Fruit fly (Drosophila melanogaster) whole organism, embryonic: ENCODE data around the gene Theg.
A peak's percentile ranks its signal among the peaks of the same experiment; 100 is the strongest.

ENCODE experiments used
- Abd-B ChIP-seq: fragments of 200-800 bp; sonication (Bioruptor generic); optimal IDR thresholded peaks from 2 replicates; lab custom pipeline; 2018; ENCODE audit warnings: missing biosample characterization, mild to moderate bottlenecking, missing genetic modification characterization, moderate library complexity
- Awh ChIP-seq: fragments of 200-800 bp; sonication (Bioruptor generic); IDR thresholded peaks from 2 replicates; pipeline ENCODE4, ENCODE4 v1.3.6; 2022; ENCODE audit warnings: missing biosample characterization, missing genetic modification characterization
- CG10267 ChIP-seq: fragments of 200-800 bp; sonication (Bioruptor generic); optimal IDR thresholded peaks from 2 replicates; lab custom pipeline; 2018; ENCODE audit warnings: missing biosample characterization, mild to moderate bottlenecking, missing genetic modification characterization, moderate library complexity
- CG10979 ChIP-seq: fragments of 200-800 bp; sonication (Bioruptor generic); optimal IDR thresholded peaks from 2 replicates; lab custom pipeline; 2018; ENCODE audit warnings: missing biosample characterization, mild to moderate bottlenecking, missing genetic modification characterization, moderate library complexity
- CG1233 ChIP-seq: fragments of 200-800 bp; sonication (Bioruptor generic); optimal IDR thresholded peaks from 4 replicates; lab custom pipeline; 2018; ENCODE audit warnings: missing biosample characterization, mild to moderate bottlenecking, missing genetic modification characterization
- CG13287 ChIP-seq: fragments of 200-800 bp; sonication (Bioruptor generic); IDR thresholded peaks from 2 replicates; pipeline ENCODE4 v1.3.6; 2022; ENCODE audit warnings: missing biosample characterization, missing genetic modification characterization; ENCODE audit not compliant: partially characterized antibody
- CG13296 ChIP-seq: fragments of 200-800 bp; sonication (Bioruptor generic); optimal IDR thresholded peaks from 3 replicates; lab custom pipeline; 2018; ENCODE audit warnings: missing biosample characterization, mild to moderate bottlenecking, missing genetic modification characterization
- CG14014 ChIP-seq: fragments of 200-800 bp; sonication (Bioruptor generic); IDR thresholded peaks from 2 replicates; pipeline ENCODE4 v1.3.6; 2022; ENCODE audit warnings: missing biosample characterization, missing genetic modification characterization
- CG14441 ChIP-seq: fragments of 200-800 bp; sonication (Bioruptor generic); IDR thresholded peaks from 2 replicates; pipeline ENCODE4 v1.3.6; 2022; ENCODE audit warnings: missing biosample characterization, missing genetic modification characterization
- CG15479 ChIP-seq: fragments of 200-800 bp; sonication (Bioruptor generic); optimal IDR thresholded peaks from 3 replicates; lab custom pipeline; 2019; ENCODE audit warnings: missing biosample characterization, mild to moderate bottlenecking, missing genetic modification characterization, moderate library complexity
- CG15514 ChIP-seq: fragments of 200-800 bp; sonication (Bioruptor generic); optimal IDR thresholded peaks from 3 replicates; lab custom pipeline; 2017; ENCODE audit warnings: missing biosample characterization, missing genetic modification characterization, mild to moderate bottlenecking, moderate library complexity, missing genetic modification reagents
- CG16815 ChIP-seq: fragments of 200-800 bp; sonication (Bioruptor generic); optimal IDR thresholded peaks from 3 replicates; lab custom pipeline; 2017; ENCODE audit warnings: missing biosample characterization, mild to moderate bottlenecking, missing genetic modification characterization
- CG17829 ChIP-seq: fragments of 200-800 bp; optimal IDR thresholded peaks from 2 replicates; lab custom pipeline; 2019; ENCODE audit warnings: missing biosample characterization, mild to moderate bottlenecking, missing genetic modification characterization, moderate library complexity
- CG18764 ChIP-seq: fragments of 200-800 bp; sonication (Bioruptor generic); optimal IDR thresholded peaks from 3 replicates; lab custom pipeline; 2016; ENCODE audit warnings: missing biosample characterization, missing genetic modification characterization
- CG30020 ChIP-seq: fragments of 200-800 bp; optimal IDR thresholded peaks from 2 replicates; lab custom pipeline; 2019; ENCODE audit warnings: missing biosample characterization, mild to moderate bottlenecking, missing genetic modification characterization, moderate library complexity
- CG30403 ChIP-seq: fragments of 200-800 bp; sonication (Bioruptor generic); optimal IDR thresholded peaks from 3 replicates; lab custom pipeline; 2016; ENCODE audit warnings: missing biosample characterization, missing genetic modification characterization
- CG31441 ChIP-seq: fragments of 200-800 bp; sonication (Bioruptor generic); IDR thresholded peaks from 2 replicates; pipeline ENCODE4 v1.3.6; 2022; ENCODE audit warnings: missing biosample characterization, missing genetic modification characterization
- CG6272 ChIP-seq: fragments of 200-800 bp; sonication (Bioruptor generic); IDR thresholded peaks from 2 replicates; pipeline ENCODE4 v1.3.6; 2022; ENCODE audit warnings: missing biosample characterization, missing genetic modification characterization
- CG6765 ChIP-seq: fragments of 200-800 bp; sonication (Bioruptor generic); optimal IDR thresholded peaks from 3 replicates; lab custom pipeline; 2017; ENCODE audit warnings: missing biosample characterization, mild to moderate bottlenecking, missing genetic modification characterization
- CG8388 ChIP-seq: fragments of 200-800 bp; sonication (Bioruptor generic); optimal IDR thresholded peaks from 2 replicates; lab custom pipeline; 2019; ENCODE audit warnings: missing biosample characterization, mild to moderate bottlenecking, missing genetic modification characterization, moderate library complexity
- CG9215 ChIP-seq: fragments of 200-800 bp; sonication (Bioruptor generic); IDR thresholded peaks from 2 replicates; pipeline ENCODE4 v1.3.6; 2022; ENCODE audit warnings: missing biosample characterization, missing genetic modification characterization
- CG9609 ChIP-seq: fragments of 200-800 bp; sonication (Bioruptor generic); optimal IDR thresholded peaks from 3 replicates; lab custom pipeline; 2016; ENCODE audit warnings: missing biosample characterization, missing genetic modification characterization
- CG9727 ChIP-seq: fragments of 200-800 bp; sonication (Bioruptor generic); optimal IDR thresholded peaks from 3 replicates; lab custom pipeline; 2017; ENCODE audit warnings: missing biosample characterization, mild to moderate bottlenecking, missing genetic modification characterization
- CG9876 ChIP-seq: fragments of 200-800 bp; sonication (Bioruptor generic); optimal IDR thresholded peaks from 2 replicates; lab custom pipeline; 2016; ENCODE audit warnings: missing biosample characterization, missing genetic modification characterization
- Dad ChIP-seq: fragments of 200-800 bp; sonication (Bioruptor generic); optimal IDR thresholded peaks from 3 replicates; lab custom pipeline; 2016; ENCODE audit warnings: missing biosample characterization, missing genetic modification characterization
- Deaf1 ChIP-seq: fragments of 200-800 bp; optimal IDR thresholded peaks from 3 replicates; lab custom pipeline; 2019; ENCODE audit warnings: missing biosample characterization, mild to moderate bottlenecking, missing genetic modification characterization, moderate library complexity
- Elba2 ChIP-seq: fragments of 200-800 bp; sonication (Bioruptor generic); optimal IDR thresholded peaks from 3 replicates; lab custom pipeline; 2016; ENCODE audit warnings: missing biosample characterization, missing genetic modification characterization
- Hr3 ChIP-seq: fragments of 200-800 bp; sonication (Bioruptor generic); optimal IDR thresholded peaks from 3 replicates; lab custom pipeline; 2016; ENCODE audit warnings: missing biosample characterization, missing genetic modification characterization
- Hr78 ChIP-seq, 2 experiments: fragments of 200-800 bp in 1 of 2; fragments of >200 bp in 1 of 2; sonication (Bioruptor generic) in 1 of 2; optimal IDR thresholded peaks; 2 replicates each; lab custom pipeline; 2017 to 2019; ENCODE audit warnings: missing biosample characterization in 2 of 2, missing genetic modification characterization in 2 of 2, mild to moderate bottlenecking in 1 of 2, moderate library complexity in 1 of 2
- MTF-1 ChIP-seq: fragments of 200-800 bp; sonication (Bioruptor generic); optimal IDR thresholded peaks from 2 replicates; lab custom pipeline; 2018; ENCODE audit warnings: missing biosample characterization, mild to moderate bottlenecking, missing genetic modification characterization, borderline replicate concordance
- Max ChIP-seq: fragments of 200-800 bp; sonication (Bioruptor generic); optimal IDR thresholded peaks from 2 replicates; lab custom pipeline; 2016; ENCODE audit warnings: missing biosample characterization, mild to moderate bottlenecking, missing genetic modification characterization
- Mes4 ChIP-seq: fragments of 200-800 bp; sonication (Bioruptor generic); optimal IDR thresholded peaks from 2 replicates; lab custom pipeline; 2016; ENCODE audit warnings: missing biosample characterization, missing genetic modification characterization
- NfI ChIP-seq: fragments of 200-800 bp; sonication (Bioruptor generic); optimal IDR thresholded peaks from 3 replicates; lab custom pipeline; 2018; ENCODE audit warnings: missing biosample characterization, mild to moderate bottlenecking, missing genetic modification characterization, moderate library complexity
- Side ChIP-seq: fragments of 200-800 bp; sonication (Bioruptor generic); optimal IDR thresholded peaks from 2 replicates; lab custom pipeline; 2016; ENCODE audit warnings: missing biosample characterization, missing genetic modification characterization
- Six4 ChIP-seq: fragments of 200-800 bp; sonication (Bioruptor generic); optimal IDR thresholded peaks from 2 replicates; lab custom pipeline; 2016; ENCODE audit warnings: missing biosample characterization, missing genetic modification characterization
- ab ChIP-seq: fragments of 200-800 bp; sonication (Bioruptor generic); optimal IDR thresholded peaks from 2 replicates; lab custom pipeline; 2016; ENCODE audit warnings: missing biosample characterization, missing genetic modification characterization
- amos ChIP-seq: fragments of 200-800 bp; sonication (Bioruptor generic); IDR thresholded peaks from 2 replicates; pipeline ENCODE4 v1.3.6; 2022; ENCODE audit warnings: missing biosample characterization, missing genetic modification characterization; ENCODE audit not compliant: partially characterized antibody
- fd102C ChIP-seq: fragments of 200-800 bp; sonication (Bioruptor generic); optimal IDR thresholded peaks from 2 replicates; lab custom pipeline; 2018; ENCODE audit warnings: missing biosample characterization, mild to moderate bottlenecking, missing genetic modification characterization, moderate library complexity
- gfzf ChIP-seq: fragments of 200-800 bp; sonication (Bioruptor generic); optimal IDR thresholded peaks from 2 replicates; lab custom pipeline; 2016; ENCODE audit warnings: missing biosample characterization, mild to moderate bottlenecking, missing genetic modification characterization, moderate library complexity
- jigr1 ChIP-seq: fragments of 200-800 bp; sonication (Bioruptor generic); IDR thresholded peaks from 3 replicates; pipeline ENCODE4 v1.3.6; 2022; ENCODE audit warnings: missing biosample characterization, missing genetic modification characterization
- klu ChIP-seq: fragments of 200-800 bp; sonication (Bioruptor generic); IDR thresholded peaks from 2 replicates; pipeline ENCODE4 v1.3.6; 2022; ENCODE audit warnings: missing biosample characterization, missing genetic modification characterization
- kni ChIP-seq: fragments of 200-800 bp; sonication (Bioruptor generic); optimal IDR thresholded peaks from 3 replicates; lab custom pipeline; 2017; ENCODE audit warnings: mild to moderate bottlenecking, missing biosample characterization, missing genetic modification reagents, missing genetic modification characterization
- pan ChIP-seq, 4 experiments: fragments of >200 bp in 3 of 4; fragments of 200-800 bp in 1 of 4; sonication (Bioruptor generic) in 1 of 4; optimal IDR thresholded peaks in 3 of 4; IDR thresholded peaks in 1 of 4; 2 replicates each; pipeline versions ENCODE4 v1.3.6 to Lab custom; 2017 to 2022; ENCODE audit warnings: missing biosample characterization in 2 of 4, missing genetic modification characterization in 2 of 4, mixed read lengths in 1 of 4
- pho ChIP-seq: fragments of 200-800 bp; sonication (Bioruptor generic); optimal IDR thresholded peaks from 2 replicates; lab custom pipeline; 2016; ENCODE audit warnings: missing biosample characterization, missing genetic modification characterization
- pita ChIP-seq: fragments of 200-800 bp; sonication (Bioruptor generic); optimal IDR thresholded peaks from 2 replicates; lab custom pipeline; 2017; ENCODE audit warnings: missing biosample characterization, mild to moderate bottlenecking, missing genetic modification characterization
- psq ChIP-seq: fragments of 200-800 bp; sonication (Bioruptor generic); optimal IDR thresholded peaks from 2 replicates; lab custom pipeline; 2017; ENCODE audit warnings: missing biosample characterization, missing genetic modification characterization
- stc ChIP-seq: fragments of 200-800 bp; sonication (Bioruptor generic); IDR thresholded peaks from 2 replicates; pipeline ENCODE4 v1.3.6; 2022; ENCODE audit warnings: missing biosample characterization, missing genetic modification characterization
- zen2 ChIP-seq: fragments of 200-800 bp; sonication (Bioruptor generic); IDR thresholded peaks from 3 replicates; pipeline ENCODE4 v1.3.6; 2022; ENCODE audit warnings: missing biosample characterization, missing genetic modification characterization; ENCODE audit not compliant: partially characterized antibody

The Theg gene

DNA sequence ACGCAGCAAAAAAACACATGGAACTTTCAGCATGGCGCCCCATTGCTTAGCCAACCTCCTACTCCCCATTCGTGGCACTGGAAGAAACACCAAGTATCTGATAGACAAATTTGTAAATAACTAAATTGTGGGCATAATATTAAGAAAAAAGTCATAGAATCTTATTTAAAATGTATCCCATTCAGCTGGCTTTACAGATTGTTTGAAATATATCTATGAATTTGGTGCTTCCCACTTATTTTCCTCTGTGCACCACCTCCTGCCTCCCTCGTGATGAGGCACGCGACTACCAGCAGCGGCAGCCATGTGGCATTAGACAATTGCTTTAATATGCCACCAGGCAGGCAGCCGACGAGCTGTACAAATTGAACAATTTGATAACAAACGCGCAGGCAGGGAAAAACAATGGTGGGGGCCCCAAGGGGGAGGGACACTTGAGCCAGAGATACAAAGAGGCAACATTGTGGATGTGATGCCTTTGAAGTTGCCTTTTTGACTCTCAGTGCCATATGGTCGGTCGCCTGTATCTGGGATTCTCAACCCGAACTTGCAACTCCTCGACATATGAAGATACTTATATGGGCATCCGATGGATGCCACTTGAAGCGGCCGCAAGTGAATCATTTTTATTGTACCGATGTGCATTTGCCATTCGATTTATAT is 34.8 kb downstream of the Theg start (continued):
- peak; percentile 70 for TF ChIP-seq CG10267
- peak; percentile 69 for TF ChIP-seq Abd-B (GFP tag; lab: Kevin White, UChicago)
- TF ChIP-seq CG15479 (GFP tag; lab: Kevin White, UChicago): no peak
- TF ChIP-seq CG6272 (GFP tag; lab: Robert Waterston, UW): peak; percentile 66
- TF ChIP-seq Elba2 (GFP tag; lab: Kevin White, UChicago): no peak
- TF ChIP-seq stc (GFP tag; lab: Robert Waterston, UW): peak; percentile 75
- TF ChIP-seq pan (optimal IDR thresholded peaks at IDR 0.05; lab: Kevin White, UChicago): no peak
- peak in 1 of 2 experiments; percentile 87 for TF ChIP-seq pan (GFP tag; optimal IDR thresholded peaks at IDR 0.05 in 1 of 2, IDR thresholded peaks at IDR 0.05 in 1 of 2)
- peak; percentile 34 for TF ChIP-seq MTF-1
- TF ChIP-seq Awh (GFP tag; lab: Robert Waterston, UW): peak; percentile 74
- peak; percentile 80 for TF ChIP-seq CG8388 (GFP tag; lab: Kevin White, UChicago)
- TF ChIP-seq Deaf1: peak; percentile 55
- TF ChIP-seq CG30020: peak; percentile 22
- TF ChIP-seq CG30403 (GFP tag; lab: Kevin White, UChicago): peak; percentile 84
- peak; percentile 65 for TF ChIP-seq CG16815 (GFP tag; lab: Kevin White, UChicago)
- TF ChIP-seq Max (GFP tag; lab: Kevin White, UChicago): peak; percentile 37
- peak; percentile 80 for TF ChIP-seq CG9727
- peak; percentile 79 for TF ChIP-seq CG10979 (tag; lab: Kevin White, UChicago)
- TF ChIP-seq CG6765: peak; percentile 54
- TF ChIP-seq CG9876 (GFP tag; lab: Kevin White, UChicago): no peak
- peak; percentile 69 for TF ChIP-seq CG13296
- peak; percentile 28 for TF ChIP-seq Dad (GFP tag; lab: Kevin White, UChicago)
- peak; percentile 73 for TF ChIP-seq Six4 (GFP tag; lab: Kevin White, UChicago)
- TF ChIP-seq CG1233 (GFP tag; lab: Kevin White, UChicago): peak; percentile 74
- TF ChIP-seq CG18764 (GFP tag; lab: Kevin White, UChicago): peak; percentile 55
- peak; percentile 60 for TF ChIP-seq CG9609 (GFP tag; lab: Kevin White, UChicago)
- TF ChIP-seq zen2 (GFP tag; lab: Robert Waterston, UW): no peak
- no peak for TF ChIP-seq pita (GFP tag; lab: Kevin White, UChicago)
- peak; percentile 72 for TF ChIP-seq NfI (GFP tag; lab: Kevin White, UChicago)
- peak; percentile 69 for TF ChIP-seq pho (GFP tag; lab: Kevin White, UChicago)
- TF ChIP-seq CG17829 (tag; lab: Kevin White, UChicago): peak; percentile 84
- TF ChIP-seq amos (GFP tag; lab: Robert Waterston, UW): no peak
- TF ChIP-seq Side (GFP tag; lab: Kevin White, UChicago): peak; percentile 72
- peak; percentile 76 for TF ChIP-seq Hr3 (GFP tag; lab: Kevin White, UChicago)
- TF ChIP-seq gfzf: no peak
- peak; percentile 8 for TF ChIP-seq psq (GFP tag; lab: Kevin White, UChicago)
- no peak for TF ChIP-seq fd102C (GFP tag; lab: Kevin White, UChicago)
- no peak; the same call in none of the 2 replicates for TF ChIP-seq CG9215 (GFP tag; lab: Robert Waterston, UW)
- TF ChIP-seq jigr1: peak; percentile 44; the same call in 1 of the 3 replicates
- TF ChIP-seq ab (GFP tag; lab: Kevin White, UChicago): no peak
- TF ChIP-seq kni (GFP tag; lab: Kevin White, UChicago): no peak
- TF ChIP-seq klu: peak; percentile 66
- peak; percentile 84 for TF ChIP-seq CG14441 (GFP tag; lab: Robert Waterston, UW)
- no peak for TF ChIP-seq CG13287 (GFP tag; lab: Robert Waterston, UW)
- TF ChIP-seq CG31441 (GFP tag; lab: Robert Waterston, UW): peak; percentile 71
- TF ChIP-seq Mes4 (GFP tag; lab: Kevin White, UChicago): peak; percentile 31
- peak in 1 of 2 experiments; percentile 56 for TF ChIP-seq Hr78 (GFP tag; optimal IDR thresholded peaks at IDR 0.05; lab: Kevin White, UChicago)
- peak; percentile 77 for TF ChIP-seq CG15514 (GFP tag; lab: Kevin White, UChicago)
- TF ChIP-seq CG14014: peak; percentile 72
